Worm (Caenorhabditis elegans) whole organism, L2 larva: ENCODE measurements around the gene F46F5.15.

Experiments
- lin-39 ChIP-seq: fragments of 150-350 bp; optimal IDR thresholded peaks from 2 replicates; lab custom pipeline; 2014; ENCODE audit warnings: missing biosample characterization, missing genetic modification reagents, missing genetic modification characterization
- mbf-1 ChIP-seq: sonication (generic microtip); optimal IDR thresholded peaks from 2 replicates; lab custom pipeline; 2017; ENCODE audit warnings: missing biosample characterization, missing genetic modification characterization
- mdl-1 ChIP-seq, 2 experiments: fragments of 150-350 bp in 1 of 2; sonication (generic microtip) in 1 of 2; optimal IDR thresholded peaks; 2 replicates each; lab custom pipeline; 2017; ENCODE audit warnings: missing biosample characterization in 2 of 2, missing genetic modification characterization in 2 of 2
- nhr-129 ChIP-seq: fragments of 150-350 bp; optimal IDR thresholded peaks from 2 replicates; lab custom pipeline; 2014; ENCODE audit warnings: missing biosample characterization, missing genetic modification characterization
- sem-4 ChIP-seq: fragments of 150-350 bp; optimal IDR thresholded peaks from 2 replicates; lab custom pipeline; 2014; ENCODE audit warnings: missing biosample characterization, missing genetic modification reagents, missing genetic modification characterization
- snpc-4 ChIP-seq: fragments of 150-350 bp; optimal IDR thresholded peaks from 2 replicates; lab custom pipeline; 2014; ENCODE audit warnings: missing biosample characterization, missing genetic modification characterization
- ztf-11 ChIP-seq: sonication (generic microtip); optimal IDR thresholded peaks from 2 replicates; lab custom pipeline; 2017; ENCODE audit warnings: missing biosample characterization, missing genetic modification characterization

ce11 chrII:796916-797315 lies 8.7 kb downstream of the F46F5.15 start:
- TF ChIP-seq mdl-1 (tag; optimal IDR thresholded peaks at IDR 0.05; lab: Kevin White, UChicago) (no peak), lin-39 (tag; lab: Kevin White, UChicago) (no peak), sem-4 (tag; lab: Kevin White, UChicago) (no peak), snpc-4 (tag; lab: Kevin White, UChicago) (no peak), nhr-129 (tag; lab: Kevin White, UChicago) (no peak), mbf-1 (tag; lab: Kevin White, UChicago) (no peak), ztf-11 (tag; lab: Kevin White, UChicago) (no peak)
